Worm (Caenorhabditis elegans): ENCODE measurements around the gene tyra-3.

DNA sequence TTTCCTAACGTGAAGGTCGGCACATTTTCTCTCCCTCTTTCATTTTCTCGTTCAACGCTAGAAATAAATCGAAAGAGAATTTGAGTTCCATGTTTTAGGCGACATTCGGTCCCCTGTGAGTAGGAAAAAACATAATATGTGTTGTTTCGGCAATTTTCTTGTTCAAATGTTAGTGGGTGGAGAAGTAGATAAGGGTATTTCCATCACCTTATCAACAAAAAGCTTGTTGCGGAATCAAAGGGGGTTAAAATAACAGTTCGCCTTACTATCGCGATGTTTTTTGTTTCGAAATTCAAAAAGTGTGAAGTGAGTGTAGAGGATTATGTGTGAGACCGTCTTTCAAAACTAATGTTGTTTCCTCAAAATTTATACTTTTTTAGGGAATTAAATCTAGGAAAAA is 33.7 kb downstream of the tyra-3 start:
- TF ChIP-seq dao-5 (tag; optimal IDR thresholded peaks at IDR 0.05) (no peak), W03F9.2 (tag; optimal IDR thresholded peaks at IDR 0.05) (no peak), him-1 (tag; optimal IDR thresholded peaks at IDR 0.05) (no peak)
